Worm (Caenorhabditis elegans) whole organism, young adult: ENCODE results near the gene F38H4.6.

Experiments used
- B0261.1 ChIP-seq: sonication (generic microtip); optimal IDR thresholded peaks from 2 replicates; lab custom pipeline; 2016; ENCODE audit warnings: mild to moderate bottlenecking, missing genetic modification characterization, moderate library complexity, missing compliant biosample characterization
- C17E4.6 ChIP-seq: fragments of 200-800 bp; sonication (Bioruptor generic); IDR thresholded peaks from 2 replicates; pipeline ENCODE4 v1.3.6; 2022; ENCODE audit warnings: missing genetic modification reagents, missing genetic modification characterization, missing compliant biosample characterization
- D2030.7 ChIP-seq: fragments of 200-800 bp; sonication (Bioruptor generic); IDR thresholded peaks from 2 replicates; pipeline ENCODE4 v1.3.6; 2022; ENCODE audit warnings: missing genetic modification reagents, missing genetic modification characterization, missing compliant biosample characterization
- F37B4.10 ChIP-seq: fragments of 200-800 bp; sonication (Bioruptor generic); IDR thresholded peaks from 2 replicates; pipeline ENCODE4 v1.3.6; 2022; ENCODE audit warnings: missing genetic modification characterization, missing compliant biosample characterization
- T07F8.4 ChIP-seq: sonication (generic microtip); optimal IDR thresholded peaks from 2 replicates; lab custom pipeline; 2016; ENCODE audit warnings: mild to moderate bottlenecking, missing genetic modification characterization, moderate library complexity, missing compliant biosample characterization
- Y53F4B.3 ChIP-seq: fragments of 200-800 bp; sonication (Bioruptor generic); IDR thresholded peaks from 2 replicates; pipeline ENCODE4 v1.3.6; 2022; ENCODE audit warnings: missing genetic modification reagents, missing genetic modification characterization, missing compliant biosample characterization
- Y53G8AR.9 ChIP-seq: fragments of 200-800 bp; sonication (Bioruptor generic); conservative IDR thresholded peaks from 2 replicates; pipeline ENCODE4 v1.3.6; 2022; ENCODE audit warnings: missing genetic modification reagents, missing genetic modification characterization, missing compliant biosample characterization
- Y79H2A.3 ChIP-seq: fragments of 200-800 bp; sonication (Bioruptor generic); conservative IDR thresholded peaks from 2 replicates; pipeline ENCODE4 v1.3.6; 2022; ENCODE audit warnings: missing genetic modification reagents, missing genetic modification characterization, missing compliant biosample characterization
- ZK185.1 ChIP-seq: sonication (generic microtip); optimal IDR thresholded peaks from 2 replicates; lab custom pipeline; 2016; ENCODE audit warnings: mild to moderate bottlenecking, missing genetic modification characterization, missing compliant biosample characterization; ENCODE audit not compliant: poor library complexity, severe bottlenecking
- akir-1 ChIP-seq: fragments of 200-800 bp; sonication (Bioruptor generic); optimal IDR thresholded peaks from 2 replicates; lab custom pipeline; 2018; ENCODE audit warnings: mild to moderate bottlenecking, missing genetic modification characterization, moderate library complexity, missing compliant biosample characterization
- ama-1 ChIP-seq, 3 experiments: fragments of 150-350 bp in 1 of 3; sonication (generic microtip) in 2 of 3; optimal IDR thresholded peaks; 2 replicates each; lab custom pipeline; 2014 to 2018; ENCODE audit warnings: missing biosample characterization in 2 of 3, missing genetic modification characterization in 2 of 3, missing genetic modification reagents in 2 of 3
- attf-3 ChIP-seq: fragments of 200-800 bp; sonication (Bioruptor generic); conservative IDR thresholded peaks from 2 replicates; pipeline ENCODE4 v1.3.6; 2022; ENCODE audit warnings: missing genetic modification reagents, missing genetic modification characterization, missing compliant biosample characterization
- attf-5 ChIP-seq: fragments of 200-800 bp; sonication (Bioruptor generic); optimal IDR thresholded peaks from 2 replicates; lab custom pipeline; 2018; ENCODE audit warnings: mild to moderate bottlenecking, missing genetic modification characterization, missing compliant biosample characterization
- bed-1 ChIP-seq: fragments of 200-800 bp; sonication (Bioruptor generic); IDR thresholded peaks from 2 replicates; pipeline ENCODE4 v1.3.6; 2022; ENCODE audit warnings: missing genetic modification reagents, missing genetic modification characterization, missing compliant biosample characterization
- ccch-3 ChIP-seq: fragments of 200-800 bp; sonication (Bioruptor generic); optimal IDR thresholded peaks from 2 replicates; lab custom pipeline; 2018; ENCODE audit warnings: mild to moderate bottlenecking, missing genetic modification characterization, missing compliant biosample characterization
- cebp-2 ChIP-seq: fragments of 200-800 bp; sonication (Bioruptor generic); IDR thresholded peaks from 2 replicates; pipeline ENCODE4 v1.3.6; 2022; ENCODE audit warnings: missing genetic modification characterization, missing compliant biosample characterization
- ceh-27 ChIP-seq: fragments of 200-800 bp; sonication (Bioruptor generic); optimal IDR thresholded peaks from 2 replicates; lab custom pipeline; 2018; ENCODE audit warnings: mild to moderate bottlenecking, missing genetic modification characterization, moderate library complexity, missing compliant biosample characterization
- ceh-58 ChIP-seq: fragments of 200-800 bp; sonication (Bioruptor generic); IDR thresholded peaks from 2 replicates; pipeline ENCODE4 v1.3.6; 2022; ENCODE audit warnings: missing genetic modification characterization, missing compliant biosample characterization
- ceh-79 ChIP-seq: sonication (generic microtip); optimal IDR thresholded peaks from 2 replicates; lab custom pipeline; 2017; ENCODE audit warnings: mild to moderate bottlenecking, missing genetic modification characterization, missing compliant biosample characterization
- egl-44 ChIP-seq: fragments of 200-800 bp; sonication (Bioruptor generic); IDR thresholded peaks from 2 replicates; pipeline ENCODE4 v1.3.6; 2022; ENCODE audit warnings: missing genetic modification reagents, missing genetic modification characterization, missing compliant biosample characterization
- ekl-4 ChIP-seq: fragments of 200-800 bp; sonication (Bioruptor generic); IDR thresholded peaks from 2 replicates; pipeline ENCODE4 v1.3.6; 2022; ENCODE audit warnings: missing genetic modification reagents, missing genetic modification characterization, missing compliant biosample characterization
- hrde-1 ChIP-seq: sonication (generic microtip); optimal IDR thresholded peaks from 2 replicates; lab custom pipeline; 2016; ENCODE audit warnings: missing genetic modification characterization, mild to moderate bottlenecking, missing compliant biosample characterization, moderate library complexity, missing genotype, missing genetic modification reagents, borderline replicate concordance
- let-607 ChIP-seq, 2 experiments: fragments of 200-800 bp in 1 of 2; sonication (Bioruptor generic) in 1 of 2; sonication (generic microtip) in 1 of 2; optimal IDR thresholded peaks; 2 replicates each; lab custom pipeline; 2016 to 2018; ENCODE audit warnings: mild to moderate bottlenecking in 2 of 2, missing compliant biosample characterization in 2 of 2, missing genetic modification characterization in 2 of 2, moderate library complexity in 2 of 2, missing genotype in 1 of 2
- lin-40 ChIP-seq: sonication (generic microtip); optimal IDR thresholded peaks from 2 replicates; lab custom pipeline; 2016; ENCODE audit warnings: missing genetic modification characterization, mild to moderate bottlenecking, missing compliant biosample characterization, missing genotype, missing genetic modification reagents
- lsl-1 ChIP-seq: fragments of 200-800 bp; sonication (Bioruptor generic); optimal IDR thresholded peaks from 2 replicates; lab custom pipeline; 2018; ENCODE audit warnings: mild to moderate bottlenecking, missing genetic modification characterization, moderate library complexity, missing compliant biosample characterization
- madf-10 ChIP-seq: sonication (generic microtip); optimal IDR thresholded peaks from 2 replicates; lab custom pipeline; 2016; ENCODE audit warnings: mild to moderate bottlenecking, missing genetic modification characterization, missing compliant biosample characterization
- mes-4 ChIP-seq: sonication (generic microtip); optimal IDR thresholded peaks from 2 replicates; lab custom pipeline; 2016; ENCODE audit warnings: missing genotype, missing genetic modification characterization, missing compliant biosample characterization
- mxl-1 ChIP-seq: sonication (generic microtip); optimal IDR thresholded peaks from 2 replicates; lab custom pipeline; 2016; ENCODE audit warnings: missing genetic modification characterization, missing compliant biosample characterization
- nhr-179 ChIP-seq: sonication (generic microtip); optimal IDR thresholded peaks from 2 replicates; lab custom pipeline; 2016; ENCODE audit warnings: mild to moderate bottlenecking, missing genetic modification characterization, missing compliant biosample characterization
- nhr-90 ChIP-seq: sonication (generic microtip); optimal IDR thresholded peaks from 2 replicates; lab custom pipeline; 2016; ENCODE audit warnings: missing genotype, mild to moderate bottlenecking, missing genetic modification characterization, missing compliant biosample characterization
- rec-8 ChIP-seq, 2 experiments: sonication (generic microtip); optimal IDR thresholded peaks; 2 replicates each; lab custom pipeline; 2016; ENCODE audit warnings: mild to moderate bottlenecking in 2 of 2, missing genetic modification characterization in 2 of 2, missing genetic modification reagents in 2 of 2, missing genotype in 2 of 2, missing biosample characterization in 1 of 2, missing compliant biosample characterization in 1 of 2, moderate library complexity in 1 of 2
- repo-1 ChIP-seq: sonication (generic microtip); optimal IDR thresholded peaks from 2 replicates; lab custom pipeline; 2017; ENCODE audit warnings: mild to moderate bottlenecking, missing genetic modification characterization, missing compliant biosample characterization
- rpc-1 ChIP-seq, 2 experiments: fragments of 150-350 bp in 1 of 2; sonication (generic microtip) in 1 of 2; optimal IDR thresholded peaks; 2 replicates each; lab custom pipeline; 2014 to 2018; ENCODE audit warnings: missing biosample characterization in 1 of 2, missing genetic modification characterization in 1 of 2, missing genetic modification reagents in 1 of 2, missing genotype in 1 of 2
- sea-2 ChIP-seq: fragments of 200-800 bp; sonication (Bioruptor generic); IDR thresholded peaks from 2 replicates; pipeline ENCODE4 v1.3.6; 2022; ENCODE audit warnings: missing genetic modification characterization, missing compliant biosample characterization
- snpc-1.3 ChIP-seq: sonication (generic microtip); optimal IDR thresholded peaks from 2 replicates; lab custom pipeline; 2017; ENCODE audit warnings: missing genetic modification characterization, mild to moderate bottlenecking, missing compliant biosample characterization, antibody characterized with exemption, moderate library complexity, missing genotype, missing genetic modification reagents; ENCODE audit not compliant: insufficient read depth
- tbp1 ChIP-seq: fragments of 200-800 bp; sonication (Bioruptor generic); optimal IDR thresholded peaks from 2 replicates; lab custom pipeline; 2018; ENCODE audit warnings: mild to moderate bottlenecking, missing genetic modification characterization, missing compliant biosample characterization
- zim-3 ChIP-seq: sonication (generic microtip); optimal IDR thresholded peaks from 2 replicates; lab custom pipeline; 2017; ENCODE audit warnings: mild to moderate bottlenecking, missing genetic modification characterization, moderate library complexity, missing compliant biosample characterization
- ztf-6 ChIP-seq: fragments of 200-800 bp; sonication (Bioruptor generic); IDR thresholded peaks from 2 replicates; pipeline ENCODE4 v1.3.6; 2022; ENCODE audit warnings: missing genetic modification reagents, missing genetic modification characterization, missing compliant biosample characterization

The F38H4.6 gene

ce11 chrIV:11882534-11882933 lies 34.9 kb upstream of the F38H4.6 start:
- no peak for TF ChIP-seq mes-4
- no peak for TF ChIP-seq B0261.1
- no peak for TF ChIP-seq hrde-1 (tag; lab: Kevin White, UChicago)
- no peak for TF ChIP-seq Y79H2A.3 (GFP tag; lab: Robert Waterston, UW)
- no peak for TF ChIP-seq ccch-3
- no peak for TF ChIP-seq cebp-2
- no peak for TF ChIP-seq nhr-90 (tag; lab: Kevin White, UChicago)
- TF ChIP-seq let-607 (tag; optimal IDR thresholded peaks at IDR 0.05; lab: Kevin White, UChicago), result no peak
- no peak for TF ChIP-seq D2030.7 (GFP tag; lab: Robert Waterston, UW)
- no peak for TF ChIP-seq C17E4.6 (GFP tag; lab: Robert Waterston, UW)
- no peak for TF ChIP-seq ekl-4 (GFP tag; lab: Robert Waterston, UW)
- TF ChIP-seq attf-3, result no peak
- no peak for TF ChIP-seq ztf-6 (GFP tag; lab: Robert Waterston, UW)
- TF ChIP-seq attf-5 (GFP tag; lab: Kevin White, UChicago), result no peak
- no peak for TF ChIP-seq ceh-79
- no peak for TF ChIP-seq zim-3 (tag; lab: Kevin White, UChicago)
- no peak for TF ChIP-seq egl-44 (GFP tag; lab: Robert Waterston, UW)
- no peak for TF ChIP-seq lin-40 (tag; lab: Kevin White, UChicago)
- no peak for TF ChIP-seq akir-1 (GFP tag; lab: Kevin White, UChicago)

ce11 chrIV:11878249-11878648 lies 30.6 kb upstream of the F38H4.6 start, which contains the start of gene cutl-27:
cutl-27 (plus strand) TSS chrIV:11878549.
- TF ChIP-seq nhr-179 (tag; lab: Kevin White, UChicago), result no peak
- no peak for TF ChIP-seq bed-1 (GFP tag; lab: Robert Waterston, UW)
- TF ChIP-seq snpc-1.3 (tag; lab: Kevin White, UChicago), result no peak
- TF ChIP-seq ceh-58 (GFP tag; lab: Robert Waterston, UW), result no peak
- no peak for TF ChIP-seq sea-2 (GFP tag; lab: Robert Waterston, UW)
- no peak for TF ChIP-seq ceh-27 (GFP tag; lab: Kevin White, UChicago)
- no peak for TF ChIP-seq repo-1 (tag; lab: Kevin White, UChicago)
- no peak for TF ChIP-seq madf-10 (tag; lab: Kevin White, UChicago)
- no peak for TF ChIP-seq ZK185.1 (tag; lab: Kevin White, UChicago)
- TF ChIP-seq mxl-1 (tag; lab: Kevin White, UChicago), result no peak
- TF ChIP-seq F37B4.10 (GFP tag; lab: Robert Waterston, UW), result no peak
- no peak for TF ChIP-seq Y53G8AR.9 (GFP tag; lab: Robert Waterston, UW)
- TF ChIP-seq mes-4, result no peak
- no peak for TF ChIP-seq rec-8 (tag; optimal IDR thresholded peaks at IDR 0.05; lab: Kevin White, UChicago)
- TF ChIP-seq T07F8.4 (tag; lab: Kevin White, UChicago), result no peak
- no peak for TF ChIP-seq rpc-1 (optimal IDR thresholded peaks at IDR 0.05; lab: Kevin White, UChicago)
- no peak for TF ChIP-seq rpc-1 (tag; optimal IDR thresholded peaks at IDR 0.05; lab: Kevin White, UChicago)
- TF ChIP-seq tbp1 (GFP tag; lab: Kevin White, UChicago), result no peak
- TF ChIP-seq lsl-1 (GFP tag; lab: Kevin White, UChicago), result no peak
- TF ChIP-seq ama-1 (optimal IDR thresholded peaks at IDR 0.05; lab: Kevin White, UChicago), result no peak
- no peak for TF ChIP-seq ama-1 (GFP tag; optimal IDR thresholded peaks at IDR 0.05; lab: Kevin White, UChicago)
- no peak for TF ChIP-seq Y53F4B.3
